Worm (Caenorhabditis elegans): ENCODE measurements around the gene pcyt-1.

Gene pcyt-1

DNA sequence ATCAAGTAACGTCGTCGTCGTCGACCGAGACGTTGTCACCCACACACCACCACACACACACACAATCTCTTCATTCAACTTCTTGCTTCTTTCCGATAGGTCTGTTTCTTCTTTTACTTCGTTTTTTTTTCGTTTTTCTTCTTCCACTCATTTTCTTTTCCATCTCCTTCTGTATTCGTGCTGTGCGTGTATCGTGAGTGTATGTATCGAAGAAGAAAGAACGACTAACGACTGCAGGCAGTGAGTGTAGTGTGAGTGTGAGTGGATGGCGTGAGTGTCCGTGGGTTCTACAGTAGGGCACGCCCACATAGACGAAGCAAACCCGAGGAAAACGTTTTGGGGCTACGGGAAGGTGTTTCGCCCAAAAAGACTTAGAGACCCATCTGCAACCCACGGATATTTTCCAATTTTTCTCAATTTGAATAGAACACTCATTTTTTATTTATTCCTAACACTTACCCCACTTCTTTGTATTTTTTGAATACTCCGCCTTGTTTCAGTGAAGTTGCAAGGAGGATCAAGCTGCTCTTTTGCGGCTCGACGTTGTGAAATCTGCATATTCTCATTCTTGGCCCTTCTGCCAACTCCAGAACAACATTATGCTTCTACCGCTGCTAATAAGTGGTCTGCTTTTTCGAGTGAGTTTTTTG lies 13.6 kb downstream of the pcyt-1 start, which contains the start of gene adt-2:
adt-2 (plus strand) TSS at position 600 of the 650 bp plus-strand sequence.
- TF ChIP-seq mef-2 (tag; optimal IDR thresholded peaks at IDR 0.05), result no peak
- TF ChIP-seq lin-15B (tag; optimal IDR thresholded peaks at IDR 0.05), result no peak
- TF ChIP-seq nhr-90 (tag; optimal IDR thresholded peaks at IDR 0.05; ENCODE audit: poor library complexity), result peak; percentile 32
- no peak for TF ChIP-seq hlh-4 (tag; optimal IDR thresholded peaks at IDR 0.05)
- peak; percentile 20 to 74 for TF ChIP-seq lsy-2 (tag; optimal IDR thresholded peaks at IDR 0.05)
- TF ChIP-seq ztf-4 (tag; optimal IDR thresholded peaks at IDR 0.05), result no peak
- no peak for TF ChIP-seq nhr-19 (GFP tag; conservative IDR thresholded peaks at IDR 0.05)
- TF ChIP-seq ceh-8 (GFP tag; optimal IDR thresholded peaks at IDR 0.05), result no peak
- peak in 5 of 6 experiments; percentile 6 to 74 (median 54) for TF ChIP-seq elt-3 (tag; optimal IDR thresholded peaks at IDR 0.05)
- no peak for TF ChIP-seq egl-27 (tag; optimal IDR thresholded peaks at IDR 0.05)
- TF ChIP-seq Y116A8C.19 (tag; optimal IDR thresholded peaks at IDR 0.05; ENCODE audit: borderline replicate concordance), result no peak
- TF ChIP-seq unc-130 (tag; optimal IDR thresholded peaks at IDR 0.05), result no peak
- no peak for TF ChIP-seq nhr-77 (tag; optimal IDR thresholded peaks at IDR 0.05)
- TF ChIP-seq unc-30 (tag; optimal IDR thresholded peaks at IDR 0.05), result no peak
- no peak for TF ChIP-seq tlp-1 (tag; optimal IDR thresholded peaks at IDR 0.05)
- no peak for TF ChIP-seq hlh-17 (GFP tag; optimal IDR thresholded peaks at IDR 0.05; ENCODE audit: borderline replicate concordance)
- TF ChIP-seq lin-14 (GFP tag; optimal IDR thresholded peaks at IDR 0.05), result peak; percentile 54
- TF ChIP-seq sup-37 (GFP tag; optimal IDR thresholded peaks at IDR 0.05), result no peak
- no peak for TF ChIP-seq nhr-12 (tag; optimal IDR thresholded peaks at IDR 0.05)
- TF ChIP-seq aly-2 (tag; optimal IDR thresholded peaks at IDR 0.05), result no peak
- TF ChIP-seq pqm-1 (tag; optimal IDR thresholded peaks at IDR 0.05), result no peak
- peak in 1 of 2 experiments; percentile 51 for TF ChIP-seq lin-35 (GFP tag; optimal IDR thresholded peaks at IDR 0.05)
- TF ChIP-seq nhr-85 (tag), result peak; percentile 86
- peak; percentile 31 for TF ChIP-seq nhr-71 (tag; optimal IDR thresholded peaks at IDR 0.05)
- TF ChIP-seq mdl-1 (tag; optimal IDR thresholded peaks at IDR 0.05), result peak in 1 of 2 experiments; percentile 29
- no peak for TF ChIP-seq xbp-1 (tag; optimal IDR thresholded peaks at IDR 0.05)
- no peak for TF ChIP-seq alr-1 (tag; optimal IDR thresholded peaks at IDR 0.05; ENCODE audit: borderline replicate concordance)
- no peak for TF ChIP-seq mab-9 (GFP tag; IDR thresholded peaks at IDR 0.05)
- no peak for TF ChIP-seq unc-86 (tag; optimal IDR thresholded peaks at IDR 0.05)
- no peak for TF ChIP-seq ets-5 (GFP tag; IDR thresholded peaks at IDR 0.05)
- TF ChIP-seq nhr-11 (tag; optimal IDR thresholded peaks at IDR 0.05), result no peak
- no peak for TF ChIP-seq fos-1 (tag; optimal IDR thresholded peaks at IDR 0.05)
- TF ChIP-seq blmp-1 (tag; optimal IDR thresholded peaks at IDR 0.05), result peak; percentile 92
- peak; percentile 19 for TF ChIP-seq tbx-2 (tag; optimal IDR thresholded peaks at IDR 0.05)
- peak; percentile 52 for TF ChIP-seq mep-1 (tag; optimal IDR thresholded peaks at IDR 0.05)
- no peak for TF ChIP-seq dpl-1 (GFP tag; optimal IDR thresholded peaks at IDR 0.05)
- no peak for TF ChIP-seq efl-1 (optimal IDR thresholded peaks at IDR 0.05)
- peak in 1 of 2 experiments; percentile 42 for TF ChIP-seq efl-1 (GFP tag; optimal IDR thresholded peaks at IDR 0.05 in 1 of 2)
- TF ChIP-seq C16A3.4 (tag; optimal IDR thresholded peaks at IDR 0.05), result peak; percentile 43
- TF ChIP-seq vab-15 (tag; optimal IDR thresholded peaks at IDR 0.05), result no peak
- TF ChIP-seq nhr-20 (tag; optimal IDR thresholded peaks at IDR 0.05), result peak; percentile 43
- no peak for TF ChIP-seq unc-62 (GFP tag; optimal IDR thresholded peaks at IDR 0.05)
- no peak for TF ChIP-seq nhr-84 (tag; optimal IDR thresholded peaks at IDR 0.05)
- no peak for TF ChIP-seq nhr-76 (tag; optimal IDR thresholded peaks at IDR 0.05)
- TF ChIP-seq aha-1 (tag; optimal IDR thresholded peaks at IDR 0.05), result no peak
- no peak for TF ChIP-seq egl-13 (tag; optimal IDR thresholded peaks at IDR 0.05)
- peak; percentile 69 for TF ChIP-seq snu-23 (GFP tag; optimal IDR thresholded peaks at IDR 0.05)
- no peak for TF ChIP-seq nhr-237 (tag; optimal IDR thresholded peaks at IDR 0.05)

Data from whole organism, L1 larva.